Fruit fly (Drosophila melanogaster) whole organism, embryonic: ENCODE measurements around the gene CG33796.

Source experiments
- Abd-B ChIP-seq: fragments of 200-800 bp; sonication (Bioruptor generic); optimal IDR thresholded peaks from 2 replicates; lab custom pipeline; 2018; ENCODE audit warnings: missing biosample characterization, mild to moderate bottlenecking, missing genetic modification characterization, moderate library complexity
- Aef1 ChIP-seq: fragments of 200-800 bp; sonication (Bioruptor generic); IDR thresholded peaks from 3 replicates; pipeline ENCODE4 v1.3.6; 2022; ENCODE audit warnings: missing biosample characterization, missing genetic modification characterization
- Bgb ChIP-seq: fragments of 200-800 bp; sonication (Bioruptor generic); IDR thresholded peaks from 2 replicates; pipeline ENCODE4 v1.3.6; 2022; ENCODE audit warnings: missing biosample characterization, missing genetic modification characterization; ENCODE audit not compliant: partially characterized antibody
- CG10147 ChIP-seq: fragments of 200-800 bp; sonication (Bioruptor generic); optimal IDR thresholded peaks from 2 replicates; lab custom pipeline; 2019; ENCODE audit warnings: missing biosample characterization, mild to moderate bottlenecking, missing genetic modification characterization, moderate library complexity
- CG10321 ChIP-seq: fragments of 200-800 bp; sonication (Bioruptor generic); IDR thresholded peaks from 2 replicates; pipeline ENCODE4 v1.3.6; 2022; ENCODE audit warnings: missing biosample characterization, missing genetic modification characterization
- CG10543 ChIP-seq: fragments of 200-800 bp; sonication (Bioruptor generic); optimal IDR thresholded peaks from 3 replicates; lab custom pipeline; 2017; ENCODE audit warnings: missing biosample characterization, mild to moderate bottlenecking, missing genetic modification characterization, moderate library complexity
- CG11456 ChIP-seq: fragments of 200-800 bp; sonication (Bioruptor generic); IDR thresholded peaks from 3 replicates; pipeline ENCODE4 v1.3.6; 2022; ENCODE audit warnings: missing biosample characterization, missing genetic modification characterization
- CG17359 ChIP-seq: fragments of 200-800 bp; sonication (Bioruptor generic); optimal IDR thresholded peaks from 3 replicates; lab custom pipeline; 2018; ENCODE audit warnings: missing biosample characterization, mild to moderate bottlenecking, missing genetic modification characterization, moderate library complexity
- CG17568 ChIP-seq: fragments of 200-800 bp; sonication (Bioruptor generic); optimal IDR thresholded peaks from 2 replicates; lab custom pipeline; 2018; ENCODE audit warnings: missing biosample characterization, mild to moderate bottlenecking, missing genetic modification characterization, moderate library complexity
- CG18599 ChIP-seq: fragments of 200-800 bp; sonication (Bioruptor generic); optimal IDR thresholded peaks from 3 replicates; lab custom pipeline; 2017; ENCODE audit warnings: missing biosample characterization, missing genetic modification characterization, mild to moderate bottlenecking, moderate library complexity, missing genetic modification reagents
- CG3065 ChIP-seq: fragments of 200-800 bp; sonication (Bioruptor generic); optimal IDR thresholded peaks from 2 replicates; lab custom pipeline; 2016; ENCODE audit warnings: missing biosample characterization, missing genetic modification characterization
- CG32772 ChIP-seq: fragments of 200-800 bp; sonication (Bioruptor generic); IDR thresholded peaks from 2 replicates; pipeline ENCODE4 v1.3.6; 2022; ENCODE audit warnings: missing biosample characterization, missing genetic modification characterization
- CG33213 ChIP-seq: fragments of 200-800 bp; sonication (Bioruptor generic); optimal IDR thresholded peaks from 3 replicates; lab custom pipeline; 2016; ENCODE audit warnings: missing biosample characterization, missing genetic modification characterization
- CG34376 ChIP-seq: fragments of 200-800 bp; sonication (Bioruptor generic); optimal IDR thresholded peaks from 2 replicates; lab custom pipeline; 2018; ENCODE audit warnings: missing biosample characterization, mild to moderate bottlenecking, missing genetic modification characterization
- CG4820 ChIP-seq: fragments of 200-800 bp; sonication (Bioruptor generic); optimal IDR thresholded peaks from 3 replicates; lab custom pipeline; 2016; ENCODE audit warnings: missing biosample characterization, missing genetic modification characterization
- CG5180 ChIP-seq: fragments of 200-800 bp; sonication (Bioruptor generic); optimal IDR thresholded peaks from 3 replicates; lab custom pipeline; 2017; ENCODE audit warnings: missing biosample characterization, missing genetic modification characterization, mild to moderate bottlenecking, moderate library complexity, missing genetic modification reagents
- CG5245 ChIP-seq: fragments of 200-800 bp; sonication (Bioruptor generic); optimal IDR thresholded peaks from 3 replicates; lab custom pipeline; 2016; ENCODE audit warnings: missing biosample characterization, missing genetic modification characterization
- CG6175 ChIP-seq: fragments of 200-800 bp; sonication (Bioruptor generic); IDR thresholded peaks from 3 replicates; pipeline ENCODE4 v1.3.6; 2022; ENCODE audit warnings: missing biosample characterization, missing genetic modification characterization
- CG7928 ChIP-seq: fragments of 200-800 bp; sonication (Bioruptor generic); optimal IDR thresholded peaks from 2 replicates; lab custom pipeline; 2017; ENCODE audit warnings: missing biosample characterization, mild to moderate bottlenecking, missing genetic modification characterization
- CG9727 ChIP-seq: fragments of 200-800 bp; sonication (Bioruptor generic); optimal IDR thresholded peaks from 3 replicates; lab custom pipeline; 2017; ENCODE audit warnings: missing biosample characterization, mild to moderate bottlenecking, missing genetic modification characterization
- CHES-1-like ChIP-seq: fragments of 200-800 bp; sonication (Bioruptor generic); optimal IDR thresholded peaks from 2 replicates; lab custom pipeline; 2016; ENCODE audit warnings: missing biosample characterization, missing genetic modification characterization
- D19B ChIP-seq: fragments of 200-800 bp; sonication (Bioruptor generic); optimal IDR thresholded peaks from 2 replicates; lab custom pipeline; 2017; ENCODE audit warnings: missing biosample characterization, mild to moderate bottlenecking, missing genetic modification characterization
- Fer1 ChIP-seq: fragments of 200-800 bp; sonication (Bioruptor generic); optimal IDR thresholded peaks from 2 replicates; lab custom pipeline; 2017; ENCODE audit warnings: missing biosample characterization, mild to moderate bottlenecking, missing genetic modification characterization
- Fer3 ChIP-seq: fragments of 200-800 bp; sonication (Bioruptor generic); optimal IDR thresholded peaks from 2 replicates; lab custom pipeline; 2018; ENCODE audit warnings: missing biosample characterization, mild to moderate bottlenecking, missing genetic modification characterization, moderate library complexity
- HLH54F ChIP-seq: fragments of 200-800 bp; sonication (Bioruptor generic); optimal IDR thresholded peaks from 3 replicates; lab custom pipeline; 2016; ENCODE audit warnings: missing biosample characterization, missing genetic modification characterization
- HmgD ChIP-seq: fragments of 200-800 bp; sonication (Bioruptor generic); optimal IDR thresholded peaks from 3 replicates; lab custom pipeline; 2016; ENCODE audit warnings: missing biosample characterization, missing genetic modification characterization
- Hr78 ChIP-seq, 2 experiments: fragments of 200-800 bp in 1 of 2; fragments of >200 bp in 1 of 2; sonication (Bioruptor generic) in 1 of 2; optimal IDR thresholded peaks; 2 replicates each; lab custom pipeline; 2017 to 2019; ENCODE audit warnings: missing biosample characterization in 2 of 2, missing genetic modification characterization in 2 of 2, mild to moderate bottlenecking in 1 of 2, moderate library complexity in 1 of 2
- Hsf ChIP-seq: fragments of 200-800 bp; sonication (Bioruptor generic); optimal IDR thresholded peaks from 3 replicates; lab custom pipeline; 2016; ENCODE audit warnings: missing biosample characterization, missing genetic modification characterization
- NFAT ChIP-seq: fragments of 200-800 bp; sonication (Bioruptor generic); IDR thresholded peaks from 2 replicates; pipeline ENCODE4 v1.3.6; 2022; ENCODE audit warnings: missing biosample characterization, missing genetic modification characterization
- NfI ChIP-seq: fragments of 200-800 bp; sonication (Bioruptor generic); optimal IDR thresholded peaks from 3 replicates; lab custom pipeline; 2018; ENCODE audit warnings: missing biosample characterization, mild to moderate bottlenecking, missing genetic modification characterization, moderate library complexity
- Oli ChIP-seq: fragments of 200-800 bp; sonication (Bioruptor generic); optimal IDR thresholded peaks from 2 replicates; lab custom pipeline; 2018; ENCODE audit warnings: missing biosample characterization, mild to moderate bottlenecking, missing genetic modification characterization, moderate library complexity
- Poxn ChIP-seq: fragments of 200-800 bp; sonication (Bioruptor generic); IDR thresholded peaks from 2 replicates; pipeline ENCODE4 v1.3.6; 2022; ENCODE audit warnings: missing biosample characterization, missing genetic modification characterization
- Sox102F ChIP-seq: fragments of 200-800 bp; sonication (Bioruptor generic); optimal IDR thresholded peaks from 2 replicates; lab custom pipeline; 2018; ENCODE audit warnings: missing biosample characterization, mild to moderate bottlenecking, missing genetic modification characterization, moderate library complexity
- Ssrp ChIP-seq: fragments of 200-800 bp; sonication (Bioruptor generic); optimal IDR thresholded peaks from 2 replicates; lab custom pipeline; 2018; ENCODE audit warnings: missing biosample characterization, mild to moderate bottlenecking, missing genetic modification characterization, moderate library complexity
- aop ChIP-seq: fragments of 200-800 bp; sonication (Bioruptor generic); IDR thresholded peaks from 2 replicates; pipeline ENCODE4 v1.3.6; 2022; ENCODE audit warnings: missing biosample characterization, missing genetic modification characterization
- cwo ChIP-seq: fragments of 200-800 bp; sonication (Bioruptor generic); optimal IDR thresholded peaks from 3 replicates; lab custom pipeline; 2017; ENCODE audit warnings: missing biosample characterization, missing genetic modification characterization, mild to moderate bottlenecking, moderate library complexity, missing genetic modification reagents
- eve ChIP-seq, 2 experiments: fragments of >200 bp; optimal IDR thresholded peaks; 2 replicates each; lab custom pipeline; 2017; ENCODE audit warnings: missing biosample characterization in 2 of 2, missing genetic modification characterization in 2 of 2
- ham ChIP-seq: fragments of 200-800 bp; sonication (Bioruptor generic); IDR thresholded peaks from 2 replicates; pipeline ENCODE4 v1.3.6; 2022; ENCODE audit warnings: missing biosample characterization, missing genetic modification characterization
- hbn ChIP-seq: fragments of 200-800 bp; sonication (Bioruptor generic); IDR thresholded peaks from 2 replicates; pipeline ENCODE4 v1.3.6; 2022; ENCODE audit warnings: missing biosample characterization, missing genetic modification characterization; ENCODE audit not compliant: partially characterized antibody
- inv ChIP-seq: fragments of 200-800 bp; sonication (Bioruptor generic); IDR thresholded peaks from 2 replicates; pipeline ENCODE4 v1.3.6; 2022; ENCODE audit warnings: missing biosample characterization, missing genetic modification characterization; ENCODE audit not compliant: partially characterized antibody
- jing ChIP-seq: fragments of 200-800 bp; sonication (Bioruptor generic); optimal IDR thresholded peaks from 2 replicates; lab custom pipeline; 2018; ENCODE audit warnings: missing biosample characterization, mild to moderate bottlenecking, missing genetic modification characterization
- lilli ChIP-seq: fragments of 200-800 bp; sonication (Bioruptor generic); optimal IDR thresholded peaks from 3 replicates; lab custom pipeline; 2016; ENCODE audit warnings: missing biosample characterization, missing genetic modification characterization
- luna ChIP-seq: fragments of 200-800 bp; sonication (Bioruptor generic); optimal IDR thresholded peaks from 2 replicates; lab custom pipeline; 2016; ENCODE audit warnings: missing biosample characterization, missing genetic modification characterization
- nau ChIP-seq: fragments of 200-800 bp; sonication (Bioruptor generic); optimal IDR thresholded peaks from 3 replicates; lab custom pipeline; 2017; ENCODE audit warnings: missing biosample characterization, mild to moderate bottlenecking, missing genetic modification characterization, missing genetic modification reagents
- pb ChIP-seq: fragments of 200-800 bp; sonication (Bioruptor generic); optimal IDR thresholded peaks from 3 replicates; lab custom pipeline; 2016; ENCODE audit warnings: missing biosample characterization, missing genetic modification characterization
- pho ChIP-seq: fragments of 200-800 bp; sonication (Bioruptor generic); optimal IDR thresholded peaks from 2 replicates; lab custom pipeline; 2016; ENCODE audit warnings: missing biosample characterization, missing genetic modification characterization
- run ChIP-seq: fragments of 200-800 bp; sonication (Bioruptor generic); optimal IDR thresholded peaks from 3 replicates; lab custom pipeline; 2018; ENCODE audit warnings: missing biosample characterization, mild to moderate bottlenecking, missing genetic modification characterization
- tll ChIP-seq, 2 experiments: fragments of 200-800 bp in 1 of 2; fragments of >200 bp in 1 of 2; sonication (Bioruptor generic) in 1 of 2; optimal IDR thresholded peaks; 2 replicates each; lab custom pipeline; 2017 to 2019; ENCODE audit warnings: missing biosample characterization in 2 of 2, missing genetic modification characterization in 2 of 2, mild to moderate bottlenecking in 1 of 2, moderate library complexity in 1 of 2
- unpg ChIP-seq: fragments of 200-800 bp; sonication (Bioruptor generic); optimal IDR thresholded peaks from 3 replicates; lab custom pipeline; 2018; ENCODE audit warnings: missing biosample characterization, mild to moderate bottlenecking, missing genetic modification characterization, moderate library complexity
- zfh2 ChIP-seq: fragments of 200-800 bp; sonication (Bioruptor generic); optimal IDR thresholded peaks from 2 replicates; lab custom pipeline; 2016; ENCODE audit warnings: missing biosample characterization, missing genetic modification characterization

The CG33796 gene

DNA sequence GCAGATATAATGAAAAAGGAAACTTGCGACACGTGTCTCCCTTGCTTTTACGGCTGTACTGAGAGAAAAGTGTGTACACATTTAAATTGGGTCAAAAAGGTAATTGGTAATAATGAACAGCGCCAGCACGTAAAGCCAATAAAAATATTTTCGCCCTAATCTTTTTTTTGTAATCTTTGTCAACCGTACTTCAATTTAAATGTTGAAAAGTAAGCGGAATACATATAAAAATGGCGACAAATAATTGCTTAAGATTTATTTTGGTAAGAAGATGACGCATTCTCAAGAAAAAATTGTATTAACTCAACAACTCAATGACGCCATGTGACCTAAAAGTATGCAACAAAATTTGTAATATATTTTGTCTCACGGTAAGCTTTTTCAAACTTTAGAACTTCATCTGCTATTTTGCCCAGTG lies 22.1 kb downstream of the CG33796 start (continued):
- TF ChIP-seq ham (no peak), Poxn (GFP tag; lab: Robert Waterston, UW) (no peak), run (tag; lab: Kevin White, UChicago) (no peak), hbn (GFP tag; lab: Robert Waterston, UW) (no peak), pho (peak; percentile 45), Fer1 (peak; percentile 45), Hr78 (GFP tag; optimal IDR thresholded peaks at IDR 0.05; lab: Kevin White, UChicago) (no peak), Bgb (GFP tag; lab: Robert Waterston, UW) (no peak), D19B (no peak), CG11456 (GFP tag; lab: Robert Waterston, UW) (no peak), CG3065 (GFP tag; lab: Kevin White, UChicago) (no peak), Sox102F (GFP tag; lab: Kevin White, UChicago) (peak; percentile 29), pb (GFP tag; lab: Kevin White, UChicago) (no peak), aop (GFP tag; lab: Robert Waterston, UW) (no peak), Hsf (peak; percentile 21), NFAT (GFP tag; lab: Robert Waterston, UW) (no peak), CG9727 (GFP tag; lab: Kevin White, UChicago) (peak; percentile 28), CG4820 (GFP tag; lab: Kevin White, UChicago) (no peak), nau (GFP tag; lab: Kevin White, UChicago) (peak; percentile 20), CG10543 (peak; percentile 46), CG17568 (GFP tag; lab: Kevin White, UChicago) (no peak), Oli (peak; percentile 39), Aef1 (GFP tag; lab: Robert Waterston, UW) (no peak), Abd-B (GFP tag; lab: Kevin White, UChicago) (peak; percentile 15), CG6175 (GFP tag; lab: Robert Waterston, UW) (no peak), CG33213 (GFP tag; lab: Kevin White, UChicago) (no peak), luna (GFP tag; lab: Kevin White, UChicago) (no peak), zfh2 (no peak), HmgD (no peak), CG7928 (GFP tag; lab: Kevin White, UChicago) (no peak), Ssrp (tag; lab: Kevin White, UChicago) (no peak), tll (GFP tag; optimal IDR thresholded peaks at IDR 0.05; lab: Kevin White, UChicago) (no peak), unpg (GFP tag; lab: Kevin White, UChicago) (no peak), CG17359 (peak; percentile 3), HLH54F (GFP tag; lab: Kevin White, UChicago) (peak; percentile 16), inv (GFP tag; lab: Robert Waterston, UW) (no peak), Fer3 (tag; lab: Kevin White, UChicago) (no peak), CG5245 (no peak), CG34376 (GFP tag; lab: Kevin White, UChicago) (peak; percentile 7), CG18599 (GFP tag; lab: Kevin White, UChicago) (peak; percentile 68), CG10321 (no peak), cwo (peak; percentile 47), lilli (peak; percentile 8), CG32772 (GFP tag; lab: Robert Waterston, UW) (no peak), jing (no peak), CG10147 (GFP tag; lab: Kevin White, UChicago) (peak; percentile 58), NfI (GFP tag; lab: Kevin White, UChicago) (peak; percentile 25), CG5180 (peak; percentile 17), CHES-1-like (GFP tag; lab: Kevin White, UChicago) (no peak), eve (GFP tag; optimal IDR thresholded peaks at IDR 0.05; lab: Kevin White, UChicago) (peak in 1 of 2 experiments; percentile 91)
